Worm (Caenorhabditis elegans) whole organism, midembryonic: ENCODE data around the gene nlp-69.

Experiments
- T22C8.4 ChIP-seq: fragments of 200-800 bp; sonication (Bioruptor generic); IDR thresholded peaks from 2 replicates; pipeline ENCODE4 v1.3.6; 2022; ENCODE audit warnings: missing genetic modification characterization, missing compliant biosample characterization
- cog-1 ChIP-seq: sonication (generic microtip); optimal IDR thresholded peaks from 2 replicates; lab custom pipeline; 2016; ENCODE audit warnings: missing genetic modification characterization, missing compliant biosample characterization
- flt-1 ChIP-seq: fragments of 200-800 bp; sonication (Bioruptor generic); IDR thresholded peaks from 2 replicates; pipeline ENCODE4 v1.3.6; 2022; ENCODE audit warnings: missing genetic modification characterization, missing compliant biosample characterization
- klf-2 ChIP-seq: fragments of 200-800 bp; sonication (Bioruptor generic); conservative IDR thresholded peaks from 2 replicates; pipeline ENCODE4 v1.3.6; 2022; ENCODE audit warnings: missing genetic modification reagents, missing genetic modification characterization, missing compliant biosample characterization
- med-1 ChIP-seq: sonication (generic microtip); optimal IDR thresholded peaks from 2 replicates; lab custom pipeline; 2017; ENCODE audit warnings: missing genetic modification characterization, mild to moderate bottlenecking, missing compliant biosample characterization, antibody characterized with exemption, missing genetic modification reagents; ENCODE audit not compliant: insufficient read depth
- ref-1 ChIP-seq: fragments of 200-800 bp; sonication (Bioruptor generic); conservative IDR thresholded peaks from 2 replicates; pipeline ENCODE4 v1.3.6; 2022; ENCODE audit warnings: missing genetic modification reagents, missing genetic modification characterization, missing compliant biosample characterization
- tab-1 ChIP-seq: fragments of 200-800 bp; sonication (Bioruptor generic); IDR thresholded peaks from 2 replicates; pipeline ENCODE4 v1.3.6; 2022; ENCODE audit warnings: missing genetic modification characterization, missing compliant biosample characterization
- ztf-23 ChIP-seq: fragments of 200-800 bp; sonication (Bioruptor generic); IDR thresholded peaks from 2 replicates; pipeline ENCODE4 v1.3.6; 2022; ENCODE audit warnings: missing genetic modification reagents, missing genetic modification characterization, missing compliant biosample characterization
- ztf-29 ChIP-seq: fragments of 200-800 bp; sonication (Bioruptor generic); IDR thresholded peaks from 2 replicates; pipeline ENCODE4 v1.3.6; 2022; ENCODE audit warnings: missing genetic modification reagents, missing genetic modification characterization, missing compliant biosample characterization

nlp-69 gene

ce11 chrV:20090698-20091313, 4.0 kb downstream of the nlp-69 start, which contains the start of the genes dcs-1 and sec-23:
Gene dcs-1, minus strand, starts transcription at chrV:20090743.
Gene sec-23, plus strand, starts transcription at chrV:20091263.
- TF ChIP-seq tab-1 (GFP tag; lab: Robert Waterston, UW), result no peak
- TF ChIP-seq ztf-23, result no peak
- no peak for TF ChIP-seq ref-1 (GFP tag; lab: Robert Waterston, UW)
- TF ChIP-seq cog-1, result no peak
- TF ChIP-seq T22C8.4 (GFP tag; lab: Robert Waterston, UW), result no peak
- TF ChIP-seq ztf-29, result no peak
- no peak for TF ChIP-seq flt-1 (GFP tag; lab: Robert Waterston, UW)
- no peak for TF ChIP-seq klf-2 (GFP tag; lab: Robert Waterston, UW)
- no peak for TF ChIP-seq med-1 (GFP tag; lab: Kevin White, UChicago)

- TF ChIP-seq klf-2 (GFP tag; lab: Robert Waterston, UW) (no peak), tab-1 (GFP tag; lab: Robert Waterston, UW) (no peak), ref-1 (GFP tag; lab: Robert Waterston, UW) (no peak), flt-1 (GFP tag; lab: Robert Waterston, UW) (no peak), med-1 (GFP tag; lab: Kevin White, UChicago) (no peak), ztf-29 (no peak), cog-1 (no peak), ztf-23 (no peak), T22C8.4 (GFP tag; lab: Robert Waterston, UW) (no peak)
Measured at ce11 chrV:20087635-20088034, 7.2 kb downstream of the nlp-69 start, which contains the start of gene fre-1. Gene fre-1, minus strand, starts transcription at chrV:20087735.

- TF ChIP-seq cog-1 (no peak), klf-2 (GFP tag; lab: Robert Waterston, UW) (no peak), flt-1 (GFP tag; lab: Robert Waterston, UW) (no peak), ztf-23 (no peak), med-1 (GFP tag; lab: Kevin White, UChicago) (no peak), ref-1 (GFP tag; lab: Robert Waterston, UW) (no peak), T22C8.4 (GFP tag; lab: Robert Waterston, UW) (no peak), tab-1 (GFP tag; lab: Robert Waterston, UW) (no peak), ztf-29 (no peak)
Measured at ce11 chrV:20074345-20074744, 20.5 kb downstream of the nlp-69 start.

ce11 chrV:20068389-20068788, 26.4 kb downstream of the nlp-69 start:
- TF ChIP-seq ztf-29 (no peak), tab-1 (GFP tag; lab: Robert Waterston, UW) (no peak), T22C8.4 (GFP tag; lab: Robert Waterston, UW) (no peak), cog-1 (no peak), flt-1 (GFP tag; lab: Robert Waterston, UW) (no peak), ref-1 (GFP tag; lab: Robert Waterston, UW) (no peak), ztf-23 (no peak), klf-2 (GFP tag; lab: Robert Waterston, UW) (no peak), med-1 (GFP tag; lab: Kevin White, UChicago) (no peak)

- TF ChIP-seq cog-1, result no peak
- no peak for TF ChIP-seq T22C8.4 (GFP tag; lab: Robert Waterston, UW)
- no peak for TF ChIP-seq ztf-23
- no peak for TF ChIP-seq ztf-29
- TF ChIP-seq med-1 (GFP tag; lab: Kevin White, UChicago), result no peak
- TF ChIP-seq flt-1 (GFP tag; lab: Robert Waterston, UW), result no peak
- TF ChIP-seq ref-1 (GFP tag; lab: Robert Waterston, UW), result no peak
- no peak for TF ChIP-seq tab-1 (GFP tag; lab: Robert Waterston, UW)
- no peak for TF ChIP-seq klf-2 (GFP tag; lab: Robert Waterston, UW)
Measured at ce11 chrV:20067075-20067474, 27.7 kb downstream of the nlp-69 start.

ce11 chrV:20065096-20065495, 29.7 kb downstream of the nlp-69 start:
- TF ChIP-seq T22C8.4 (GFP tag; lab: Robert Waterston, UW), result no peak
- TF ChIP-seq flt-1 (GFP tag; lab: Robert Waterston, UW), result no peak
- TF ChIP-seq klf-2 (GFP tag; lab: Robert Waterston, UW), result no peak
- no peak for TF ChIP-seq ref-1 (GFP tag; lab: Robert Waterston, UW)
- no peak for TF ChIP-seq ztf-23
- TF ChIP-seq ztf-29, result no peak
- TF ChIP-seq tab-1 (GFP tag; lab: Robert Waterston, UW), result no peak
- no peak for TF ChIP-seq cog-1
- no peak for TF ChIP-seq med-1 (GFP tag; lab: Kevin White, UChicago)

ce11 chrV:20064076-20064475, 30.7 kb downstream of the nlp-69 start, which contains the start of gene ttx-1:
Gene ttx-1, minus strand, starts transcription at chrV:20064176.
- TF ChIP-seq ztf-23 (no peak), cog-1 (no peak), ztf-29 (no peak), ref-1 (GFP tag; lab: Robert Waterston, UW) (no peak), med-1 (GFP tag; lab: Kevin White, UChicago) (no peak), T22C8.4 (GFP tag; lab: Robert Waterston, UW) (no peak), flt-1 (GFP tag; lab: Robert Waterston, UW) (no peak), klf-2 (GFP tag; lab: Robert Waterston, UW) (no peak)

- no peak for TF ChIP-seq ztf-29
- peak; percentile 30 for TF ChIP-seq cog-1
- no peak for TF ChIP-seq tab-1 (GFP tag; lab: Robert Waterston, UW)
- peak; percentile 39; the same call in 1 of the 2 replicates for TF ChIP-seq T22C8.4 (GFP tag; lab: Robert Waterston, UW)
- no peak for TF ChIP-seq flt-1 (GFP tag; lab: Robert Waterston, UW)
- no peak for TF ChIP-seq ref-1 (GFP tag; lab: Robert Waterston, UW)
- no peak for TF ChIP-seq ztf-23
- TF ChIP-seq klf-2 (GFP tag; lab: Robert Waterston, UW), result no peak
Measured at ce11 chrV:20061498-20061897, 33.3 kb downstream of the nlp-69 start.

- TF ChIP-seq tab-1 (GFP tag; lab: Robert Waterston, UW) (no peak), flt-1 (GFP tag; lab: Robert Waterston, UW) (no peak), ztf-23 (no peak), ztf-29 (no peak), ref-1 (GFP tag; lab: Robert Waterston, UW) (no peak), T22C8.4 (GFP tag; lab: Robert Waterston, UW) (no peak), klf-2 (GFP tag; lab: Robert Waterston, UW) (no peak), med-1 (GFP tag; lab: Kevin White, UChicago) (no peak), cog-1 (no peak)
Measured at ce11 chrV:20059370-20059769, 35.4 kb downstream of the nlp-69 start.
